Fruit fly (Drosophila melanogaster): ENCODE results near the gene Rift.

Rift gene

dm6 chr3R:31810073-31810530 lies at the start of gene Rift:
Gene Rift, minus strand, starts transcription at chr3R:31810186.
- no peak for TF ChIP-seq CG17801 (GFP tag; optimal IDR thresholded peaks at IDR 0.05; ENCODE audit: partially characterized antibody)

dm6 chr3R:31852185-31852584 lies 42.2 kb upstream of the Rift start:
- no peak for TF ChIP-seq CG17801 (GFP tag; optimal IDR thresholded peaks at IDR 0.05; ENCODE audit: partially characterized antibody)

dm6 chr3R:31826422-31826821 lies 16.4 kb upstream of the Rift start:
- no peak for TF ChIP-seq CG17801 (GFP tag; optimal IDR thresholded peaks at IDR 0.05; ENCODE audit: partially characterized antibody)

- TF ChIP-seq CG17801 (GFP tag; optimal IDR thresholded peaks at IDR 0.05; ENCODE audit: partially characterized antibody), result no peak
These were observed 15.6 kb upstream of the Rift start for dm6 chr3R:31825571-31826068.

- TF ChIP-seq CG17801 (GFP tag; optimal IDR thresholded peaks at IDR 0.05; ENCODE audit: partially characterized antibody), result no peak
These were observed 14.2 kb upstream of the Rift start for dm6 chr3R:31824200-31824599.

dm6 chr3R:31822462-31822861 lies 12.5 kb upstream of the Rift start:
- no peak for TF ChIP-seq CG17801 (GFP tag; optimal IDR thresholded peaks at IDR 0.05; ENCODE audit: partially characterized antibody)

- no peak for TF ChIP-seq CG17801 (GFP tag; optimal IDR thresholded peaks at IDR 0.05; ENCODE audit: partially characterized antibody)
These were observed 3.0 kb upstream of the Rift start for dm6 chr3R:31812976-31813298.

- TF ChIP-seq CG17801 (GFP tag; optimal IDR thresholded peaks at IDR 0.05; ENCODE audit: partially characterized antibody), result no peak
These were observed 2.4 kb upstream of the Rift start, which contains the start of the genes FeCH and RhoGAP100F for dm6 chr3R:31812117-31812975. Gene FeCH, minus strand, starts transcription at chr3R:31812296. Gene RhoGAP100F, plus strand, starts transcription at chr3R:31812609.

- TF ChIP-seq CG17801 (GFP tag; optimal IDR thresholded peaks at IDR 0.05; ENCODE audit: partially characterized antibody), result no peak
These were observed 364 bp downstream of the Rift start for dm6 chr3R:31809622-31810021.

- TF ChIP-seq CG17801 (GFP tag; optimal IDR thresholded peaks at IDR 0.05; ENCODE audit: partially characterized antibody), result no peak
These were observed 1.4 kb downstream of the Rift start for dm6 chr3R:31808571-31808970.

dm6 chr3R:31805228-31805738 lies 4.7 kb downstream of the Rift start, which contains the start of the genes CG42233 and CG1971:
Gene CG42233, minus strand, starts transcription at chr3R:31805278.
Gene CG1971, plus strand, starts transcription at chr3R:31805468.
- peak; percentile 19 for TF ChIP-seq CG17801 (GFP tag; optimal IDR thresholded peaks at IDR 0.05; ENCODE audit: partially characterized antibody)

- no peak for TF ChIP-seq CG17801 (GFP tag; optimal IDR thresholded peaks at IDR 0.05; ENCODE audit: partially characterized antibody)
These were observed 9.3 kb downstream of the Rift start, which contains the start of gene Ir100a for dm6 chr3R:31800663-31801062. Gene Ir100a, plus strand, starts transcription at chr3R:31800963.

- peak; percentile 52 for TF ChIP-seq CG17801 (GFP tag; optimal IDR thresholded peaks at IDR 0.05; ENCODE audit: partially characterized antibody)
These were observed 15.5 kb downstream of the Rift start for dm6 chr3R:31794457-31794856.

- peak; percentile 55 for TF ChIP-seq CG17801 (GFP tag; optimal IDR thresholded peaks at IDR 0.05; ENCODE audit: partially characterized antibody)
These were observed 16.1 kb downstream of the Rift start, which contains the start of the genes Mccc1 and Acf for dm6 chr3R:31793664-31794417. Gene Mccc1, minus strand, starts transcription at chr3R:31793907. Gene Acf, plus strand, starts transcription at chr3R:31793981.

dm6 chr3R:31777482-31778165 lies 32.4 kb downstream of the Rift start:
- no peak for TF ChIP-seq CG17801 (GFP tag; optimal IDR thresholded peaks at IDR 0.05; ENCODE audit: partially characterized antibody)
